Worm (Caenorhabditis elegans) whole organism, L4/young adult: ENCODE measurements around the gene F01D5.5.

Experiments
- W03F9.2 ChIP-seq: fragments of 150-350 bp; optimal IDR thresholded peaks from 2 replicates; lab custom pipeline; 2014; ENCODE audit warnings: missing biosample characterization, missing genetic modification characterization
- dao-5 ChIP-seq: sonication (generic microtip); optimal IDR thresholded peaks from 2 replicates; lab custom pipeline; 2016; ENCODE audit warnings: missing genotype, missing genetic modification characterization, moderate library complexity, missing compliant biosample characterization
- him-1 ChIP-seq: sonication (generic microtip); optimal IDR thresholded peaks from 2 replicates; lab custom pipeline; 2016; ENCODE audit warnings: missing genotype, missing genetic modification reagents, missing genetic modification characterization, missing compliant biosample characterization

F01D5.5 gene

DNA sequence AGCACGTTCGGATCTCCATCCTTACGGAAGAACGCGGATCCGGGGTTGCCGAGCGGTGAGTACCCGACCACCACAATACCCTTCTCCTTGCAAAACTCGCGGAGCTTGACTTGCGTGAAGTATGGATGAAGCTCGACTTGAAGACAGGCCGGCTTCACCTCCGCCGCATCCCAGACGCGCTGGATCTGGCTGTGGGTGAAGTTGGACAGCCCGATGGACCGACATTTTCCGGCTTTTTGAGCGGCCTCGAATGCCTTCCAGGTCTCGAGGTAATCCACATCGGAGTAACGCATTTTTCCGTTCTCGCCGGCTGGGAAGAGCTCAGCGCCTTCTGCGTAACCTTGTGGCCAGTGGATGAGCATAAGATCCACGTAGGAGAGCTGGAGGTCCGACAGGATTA lies 29.9 kb downstream of the F01D5.5 start:
- TF ChIP-seq him-1 (no peak), W03F9.2 (tag; lab: Kevin White, UChicago) (no peak), dao-5 (no peak)

DNA sequence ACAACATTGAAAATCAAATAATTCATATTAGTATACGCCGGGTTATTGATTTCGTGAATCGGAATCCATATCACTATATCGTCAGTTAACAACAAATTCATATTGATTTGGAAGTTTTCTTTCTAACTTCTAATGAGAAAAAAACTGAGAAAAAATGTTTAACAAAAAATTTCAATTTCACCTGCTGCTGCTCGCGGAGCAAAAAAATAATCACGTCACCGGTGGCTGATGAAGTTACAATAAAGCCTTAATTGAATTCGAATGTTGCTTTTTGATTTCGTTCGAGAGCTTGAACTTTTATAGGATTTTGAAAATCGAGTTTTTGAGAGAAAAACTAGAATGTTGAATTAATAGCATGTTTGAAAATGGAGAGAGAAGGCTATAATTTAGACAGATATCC lies 33.1 kb downstream of the F01D5.5 start, which contains the start of gene sre-43:
sre-43 (minus strand) TSS at position 101 of the 400 bp plus-strand sequence.
- no peak for TF ChIP-seq W03F9.2 (tag; lab: Kevin White, UChicago)
- no peak for TF ChIP-seq him-1
- no peak for TF ChIP-seq dao-5

DNA sequence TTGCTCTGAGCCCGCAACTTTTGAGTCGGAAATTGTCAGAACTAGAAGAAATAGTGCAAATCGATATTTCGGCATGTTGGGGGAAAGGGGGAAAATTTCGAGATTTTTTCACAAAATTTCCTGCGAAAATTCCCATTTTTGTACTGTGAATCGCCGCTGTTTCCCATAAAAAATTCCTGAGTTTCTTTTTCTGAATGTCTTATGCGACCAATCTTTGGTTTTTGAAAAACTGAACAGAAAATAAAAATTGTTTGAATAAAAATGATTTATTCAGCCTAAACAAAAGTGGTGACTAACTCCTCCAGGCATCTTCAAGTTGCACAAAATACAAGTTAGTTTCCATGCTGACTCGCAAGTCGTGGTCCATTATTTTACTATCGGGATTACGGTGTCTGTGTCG lies 35.9 kb downstream of the F01D5.5 start, which contains the start of gene W07G1.7:
W07G1.7 (minus strand) TSS at position 101 of the 400 bp plus-strand sequence.
- TF ChIP-seq dao-5, result no peak
- no peak for TF ChIP-seq W03F9.2 (tag; lab: Kevin White, UChicago)
- TF ChIP-seq him-1, result no peak

DNA sequence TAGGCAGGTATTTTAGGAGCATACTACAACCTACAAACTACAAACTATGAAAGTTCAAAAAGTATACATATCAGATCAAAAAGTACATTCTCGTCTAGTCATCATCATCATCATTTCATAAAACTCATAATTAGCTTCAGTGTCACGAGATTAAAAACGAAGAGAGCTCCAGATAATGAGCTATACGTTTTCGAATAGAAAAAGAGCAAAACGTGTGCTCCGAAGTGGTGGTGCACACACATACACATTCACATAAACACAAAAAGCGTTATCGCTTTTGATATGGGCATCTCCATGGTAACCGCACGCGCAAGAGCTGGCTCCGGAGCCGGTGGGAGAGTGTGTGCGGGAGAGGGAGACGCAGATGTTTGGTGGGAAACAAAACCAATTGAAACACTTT lies 37.8 kb downstream of the F01D5.5 start:
- no peak for TF ChIP-seq dao-5
- TF ChIP-seq W03F9.2 (tag; lab: Kevin White, UChicago), result no peak
- TF ChIP-seq him-1, result no peak

DNA sequence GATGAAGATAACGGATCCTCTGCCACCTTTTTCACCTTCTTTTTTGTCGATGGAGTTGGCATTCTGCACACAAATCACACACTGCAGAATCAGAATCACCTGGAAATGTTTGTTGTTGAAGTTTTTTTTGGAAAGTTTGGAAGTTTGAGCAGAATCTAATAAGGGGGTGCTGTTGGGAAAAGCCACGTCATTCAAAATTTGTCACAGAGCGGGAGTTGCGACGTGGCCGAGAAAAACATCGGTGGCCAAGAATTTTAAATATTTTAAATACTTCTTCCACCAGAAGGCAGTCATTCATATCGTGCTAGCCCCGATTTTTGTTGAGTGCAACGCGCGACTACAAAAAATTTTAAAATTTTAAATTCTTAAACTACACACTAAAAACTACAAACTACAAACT lies 39.8 kb downstream of the F01D5.5 start, which contains the start of gene rpi-1:
rpi-1 (minus strand) TSS at position 101 of the 400 bp plus-strand sequence.
- TF ChIP-seq him-1 (no peak), W03F9.2 (tag; lab: Kevin White, UChicago) (no peak), dao-5 (no peak)

DNA sequence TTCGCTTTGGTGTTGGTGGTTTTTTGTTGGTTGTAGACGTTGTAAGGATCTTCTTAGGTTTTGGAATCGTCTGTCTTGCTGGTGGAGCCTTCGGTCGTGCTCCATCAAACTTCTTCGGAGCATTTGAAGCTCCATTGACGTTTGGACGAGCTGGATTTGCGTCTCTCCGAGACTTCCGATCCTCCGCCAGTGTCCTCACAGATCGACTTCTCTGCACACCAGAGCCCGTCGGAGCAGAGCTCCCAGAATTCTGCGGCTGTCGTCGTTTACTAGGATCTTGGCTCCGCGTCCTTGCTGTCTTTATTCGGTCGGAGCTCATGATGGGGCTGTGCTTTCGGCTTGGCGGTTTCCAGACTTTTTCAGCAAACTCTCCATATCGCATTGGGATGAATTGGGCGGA lies 40.5 kb downstream of the F01D5.5 start:
- TF ChIP-seq W03F9.2 (tag; lab: Kevin White, UChicago) (no peak), him-1 (no peak), dao-5 (no peak)

DNA sequence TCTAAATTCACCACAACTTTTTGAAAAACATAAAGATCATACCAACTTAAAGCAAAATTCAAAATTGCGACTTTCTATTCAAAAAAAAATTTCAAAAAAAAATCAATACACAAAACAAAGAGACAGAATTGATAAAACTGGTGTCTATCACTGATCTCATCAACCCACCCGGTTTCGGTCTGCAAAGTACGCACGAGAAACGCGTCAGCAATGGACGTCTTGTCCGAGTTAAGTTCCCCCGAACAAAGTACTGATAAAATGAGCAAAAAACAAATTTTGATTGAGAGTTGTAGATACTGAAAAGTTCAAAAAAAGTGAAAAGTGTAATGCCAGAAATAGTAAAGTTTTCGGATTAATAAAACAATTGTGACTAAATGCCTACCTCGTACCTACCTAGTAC lies 43.7 kb downstream of the F01D5.5 start:
- TF ChIP-seq him-1 (no peak), W03F9.2 (tag; lab: Kevin White, UChicago) (no peak), dao-5 (no peak)

DNA sequence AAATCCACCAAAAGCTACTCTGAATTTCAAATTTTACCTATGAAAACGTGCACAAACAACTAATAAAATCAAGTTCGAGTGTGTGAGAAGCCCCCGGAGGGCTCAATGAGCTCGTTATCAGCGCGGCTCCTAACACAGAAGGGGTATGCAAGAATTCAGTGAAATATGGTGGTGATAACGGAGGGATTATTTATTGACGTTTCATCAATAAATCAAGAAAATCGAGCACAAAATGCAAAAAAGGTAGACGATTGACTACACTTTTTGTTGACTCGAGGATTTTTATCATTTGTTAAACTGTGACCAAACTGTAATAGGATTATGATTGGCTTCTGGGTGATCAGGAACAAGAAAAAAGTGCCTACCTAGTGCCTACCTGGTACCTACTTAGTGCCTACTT lies 44.7 kb downstream of the F01D5.5 start, which contains the start of gene zip-3:
zip-3 (minus strand) TSS at position 21 of the 400 bp plus-strand sequence.
- TF ChIP-seq him-1 (no peak), dao-5 (no peak), W03F9.2 (tag; lab: Kevin White, UChicago) (no peak)

DNA sequence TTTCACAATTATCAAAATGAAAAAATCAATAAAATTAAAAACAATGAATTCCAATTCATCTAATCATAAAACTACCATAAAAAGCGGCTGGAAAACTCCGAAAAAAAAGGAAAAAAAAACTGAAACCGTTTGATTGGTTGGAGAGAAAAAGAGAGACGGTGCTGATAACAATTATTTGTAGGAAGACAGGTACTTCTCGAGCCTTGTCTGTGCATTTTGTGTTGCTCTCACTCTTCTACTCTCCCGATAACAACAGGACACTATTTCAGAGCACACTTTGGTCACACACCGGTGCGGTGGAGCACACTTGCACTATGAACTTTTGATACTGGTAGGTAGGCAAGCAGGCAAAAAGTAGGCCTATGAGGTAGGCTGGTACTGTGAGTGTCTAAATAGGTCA lies 45.6 kb downstream of the F01D5.5 start:
- TF ChIP-seq W03F9.2 (tag; lab: Kevin White, UChicago) (no peak), dao-5 (no peak), him-1 (no peak)

DNA sequence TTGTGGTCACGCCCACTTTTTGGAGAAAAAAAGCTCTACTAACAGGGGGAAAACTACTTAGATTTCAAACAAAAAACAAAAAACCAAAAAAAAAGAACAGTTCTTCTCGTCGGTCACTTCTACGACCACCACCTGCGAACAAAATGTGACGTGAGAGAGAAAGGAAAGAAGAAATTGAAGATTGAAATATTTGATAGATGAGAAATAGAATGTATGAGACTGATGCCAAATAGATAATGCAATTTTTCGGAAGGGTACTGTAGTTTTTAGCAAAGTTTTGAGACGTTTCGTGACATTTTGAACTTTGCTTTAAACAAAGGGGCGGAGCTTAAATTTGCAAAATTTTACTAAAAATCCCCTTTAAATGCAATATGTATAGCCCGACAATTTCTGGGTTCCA lies 47.1 kb downstream of the F01D5.5 start:
- no peak for TF ChIP-seq him-1
- TF ChIP-seq W03F9.2 (tag; lab: Kevin White, UChicago), result no peak

DNA sequence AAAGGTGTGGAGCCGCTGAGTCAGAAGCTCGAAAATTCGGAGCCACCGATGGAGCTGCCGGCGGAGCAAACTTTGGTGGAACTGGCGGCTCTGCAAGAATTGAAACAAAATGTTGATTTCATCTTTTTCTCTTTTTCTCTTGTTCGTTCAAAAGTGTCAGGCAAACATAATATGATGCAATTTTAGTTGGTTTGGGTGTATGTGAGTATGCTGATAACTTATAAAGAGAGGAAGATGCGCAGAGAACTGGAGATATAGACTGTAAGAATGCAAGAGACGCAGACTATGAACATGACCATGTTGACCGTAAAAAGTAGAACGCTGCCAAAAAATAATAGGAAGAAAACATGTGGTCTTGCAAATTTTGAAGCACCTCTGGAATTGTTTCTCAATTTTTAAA lies 48.0 kb downstream of the F01D5.5 start:
- TF ChIP-seq him-1, result no peak
- TF ChIP-seq W03F9.2 (tag; lab: Kevin White, UChicago), result no peak
- no peak for TF ChIP-seq dao-5

DNA sequence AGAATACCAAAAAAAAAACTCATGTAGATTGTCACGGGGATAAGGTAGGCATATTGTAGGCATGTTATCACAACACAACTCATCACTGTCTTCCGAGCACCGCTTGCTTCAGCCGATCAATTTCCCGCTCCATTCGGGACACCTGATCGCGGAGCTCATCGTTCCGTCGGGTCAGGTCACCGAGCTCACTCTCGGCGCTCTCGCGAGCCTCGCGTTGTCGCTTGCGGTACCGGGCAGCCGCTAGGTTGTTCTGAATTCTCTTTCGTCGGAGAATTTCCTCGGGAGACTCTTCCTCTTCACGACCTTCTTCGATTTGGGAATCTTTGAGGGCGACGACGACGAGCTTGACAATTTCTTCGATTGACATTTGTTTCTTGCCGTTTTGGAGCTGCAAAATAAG lies 50.1 kb downstream of the F01D5.5 start:
- TF ChIP-seq him-1 (no peak), W03F9.2 (tag; lab: Kevin White, UChicago) (no peak)
